Fruit fly (Drosophila melanogaster): ENCODE measurements around the gene Dnaaf5.

Gene Dnaaf5

dm6 chr3R:14370199-14370933 lies 8.8 kb upstream of the Dnaaf5 start (continued):
- peak; percentile 94 for TF ChIP-seq Med (GFP tag)
- no peak for TF ChIP-seq fd64A (GFP tag; optimal IDR thresholded peaks at IDR 0.05)
- peak in 1 of 3 experiments; percentile 41 for TF ChIP-seq lola (GFP tag; optimal IDR thresholded peaks at IDR 0.05)
- peak; percentile 24 for TF ChIP-seq CG8281 (tag; optimal IDR thresholded peaks at IDR 0.05)
- TF ChIP-seq CG3726 (GFP tag; IDR thresholded peaks at IDR 0.05): 0 out of 3 replicates have a peak, but pooled peaks have one; percentile 65
- TF ChIP-seq CG2678 (tag; optimal IDR thresholded peaks at IDR 0.05): peak; percentile 78
- peak; percentile 52 for TF ChIP-seq zfh2 (GFP tag; optimal IDR thresholded peaks at IDR 0.05)
- peak; percentile 58 for TF ChIP-seq CG18262 (tag; optimal IDR thresholded peaks at IDR 0.05)
- TF ChIP-seq HHEX (GFP tag; optimal IDR thresholded peaks at IDR 0.05): peak; percentile 48
- peak; percentile 47 for TF ChIP-seq NC2α (GFP tag; optimal IDR thresholded peaks at IDR 0.05)
- peak; percentile 41 for TF ChIP-seq CG8089 (GFP tag; optimal IDR thresholded peaks at IDR 0.05)
- peak; percentile 66; the same call in 1 of the 3 replicates for TF ChIP-seq sr (GFP tag; IDR thresholded peaks at IDR 0.05)

- TF ChIP-seq HHEX (GFP tag; optimal IDR thresholded peaks at IDR 0.05) (peak; percentile 22), HmgZ (tag; optimal IDR thresholded peaks at IDR 0.05) (peak; percentile 18), CG31224 (GFP tag; IDR thresholded peaks at IDR 0.05) (peak; percentile 52), ci (GFP tag; IDR thresholded peaks at IDR 0.05) (peak; percentile 65; the same call in 2 of the 3 replicates), pho (GFP tag; optimal IDR thresholded peaks at IDR 0.05) (peak; percentile 4), Nf-YA (GFP tag; IDR thresholded peaks at IDR 0.05) (0 out of 2 replicates have a peak, but pooled peaks have one; percentile 21), Drgx (GFP tag; IDR thresholded peaks at IDR 0.05) (0 out of 2 replicates have a peak, but pooled peaks have one; percentile 31), lbe (GFP tag; optimal IDR thresholded peaks at IDR 0.05) (no peak), lov (optimal IDR thresholded peaks at IDR 0.05) (no peak), lov (GFP tag; IDR thresholded peaks at IDR 0.05) (0 out of 3 replicates have a peak, but pooled peaks have one; percentile 38), CG3995 (GFP tag; optimal IDR thresholded peaks at IDR 0.05) (no peak), pros (GFP tag; optimal IDR thresholded peaks at IDR 0.05) (no peak), Dip2 (GFP tag; IDR thresholded peaks at IDR 0.05) (no peak), abd-A (tag; optimal IDR thresholded peaks at IDR 0.05) (peak; percentile 1), Deaf1 (tag; optimal IDR thresholded peaks at IDR 0.05) (peak; percentile 80), CG4360 (GFP tag; IDR thresholded peaks at IDR 0.05) (peak; percentile 75), Hmr (GFP tag; optimal IDR thresholded peaks at IDR 0.05) (peak; percentile 22), cwo (GFP tag; optimal IDR thresholded peaks at IDR 0.05) (no peak), lab (GFP tag; optimal IDR thresholded peaks at IDR 0.05) (peak; percentile 44), nerfin-2 (GFP tag; IDR thresholded peaks at IDR 0.05; ENCODE audit: partially characterized antibody) (no peak), rib (GFP tag; IDR thresholded peaks at IDR 0.05) (peak; percentile 50; the same call in 1 of the 2 replicates), pan (optimal IDR thresholded peaks at IDR 0.05) (no peak), pan (GFP tag; optimal IDR thresholded peaks at IDR 0.05 in 1 of 2, IDR thresholded peaks at IDR 0.05 in 1 of 2) (peak in 1 of 2 experiments; percentile 6), CG17385 (GFP tag; optimal IDR thresholded peaks at IDR 0.05) (no peak), CG15514 (GFP tag; optimal IDR thresholded peaks at IDR 0.05) (peak; percentile 14), CG42726 (GFP tag; IDR thresholded peaks at IDR 0.05; ENCODE audit: partially characterized antibody) (peak; percentile 59; the same call in 1 of the 2 replicates), Adf1 (GFP tag; IDR thresholded peaks at IDR 0.05) (peak; percentile 91), zfh1 (GFP tag; IDR thresholded peaks at IDR 0.05) (0 out of 3 replicates have a peak, but pooled peaks have one; percentile 17), CG2199 (GFP tag; IDR thresholded peaks at IDR 0.05) (peak; percentile 42), Opbp (GFP tag; IDR thresholded peaks at IDR 0.05; ENCODE audit: partially characterized antibody) (0 out of 3 replicates have a peak, but pooled peaks have one; percentile 11), CG3163 (GFP tag; optimal IDR thresholded peaks at IDR 0.05) (no peak), chm (GFP tag; IDR thresholded peaks at IDR 0.05) (peak; percentile 68), BtbVII (GFP tag; optimal IDR thresholded peaks at IDR 0.05) (peak; percentile 17), scrt (GFP tag; optimal IDR thresholded peaks at IDR 0.05) (peak; percentile 24), inv (GFP tag; IDR thresholded peaks at IDR 0.05; ENCODE audit: partially characterized antibody) (0 out of 2 replicates have a peak, but pooled peaks have one; percentile 11)
Observed at dm6 chr3R:14369481-14370198, 8.1 kb upstream of the Dnaaf5 start.
